3 fruit fly cellular contexts compared by ENCODE assay signal in the genomic region with DNA sequence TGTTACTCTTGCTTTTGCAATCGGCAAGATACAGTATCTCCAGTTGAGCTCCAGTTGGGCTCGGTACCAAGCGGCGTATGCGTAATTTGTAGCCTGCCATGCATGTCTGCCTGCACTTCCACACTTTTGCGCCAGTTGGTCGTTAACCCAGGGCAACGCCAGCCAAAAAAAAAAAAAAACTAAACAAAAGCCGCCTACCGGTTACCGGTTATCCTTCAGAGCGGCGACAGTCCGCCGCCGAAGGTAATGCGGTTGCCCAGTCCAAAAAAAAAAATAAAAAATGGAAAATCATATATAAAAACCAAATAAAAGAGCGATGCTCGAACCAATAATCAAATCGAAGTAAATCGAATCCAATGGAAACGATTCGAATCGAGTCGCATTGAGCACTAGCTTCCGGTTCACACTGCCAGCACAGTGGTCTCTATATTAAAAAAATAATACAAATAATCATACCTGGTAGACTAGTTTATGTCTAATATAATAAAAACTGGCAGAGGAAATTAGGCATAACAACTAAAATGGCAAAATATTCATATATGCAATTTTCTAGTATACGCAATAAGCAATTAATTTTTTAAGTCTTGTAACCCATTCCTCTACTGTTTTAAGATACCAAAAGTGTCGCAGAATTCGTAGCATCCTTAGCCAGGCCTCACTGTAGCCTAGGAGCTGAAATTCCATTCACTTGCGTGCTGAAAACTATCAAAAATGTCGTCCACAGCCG.
TF ChIP-seq lines count a peak whose summit lies in the region.

No protein-coding gene starts in this region.

- TF ChIP-seq CTCF in whole organism, embryonic (GFP tag; optimal IDR thresholded peaks at IDR 0.05; lab: Kevin White, UChicago): no peak

TF ChIP-seq in whole organism, embryonic, 481 proteins besides CTCF, POLR2A, EP300 and RAD21 (continues in another document):
- TF ChIP-seq sd (tag; optimal IDR thresholded peaks at IDR 0.05; lab: Kevin White, UChicago): peak; percentile 20
- peak; percentile 17 for TF ChIP-seq sug (tag; optimal IDR thresholded peaks at IDR 0.05; lab: Kevin White, UChicago)
- TF ChIP-seq CG7372 (GFP tag; IDR thresholded peaks at IDR 0.05; lab: Robert Waterston, UW): peak; percentile 35; the same call in 1 of the 2 replicates
- peak; percentile 53 for TF ChIP-seq gem (tag; optimal IDR thresholded peaks at IDR 0.05; lab: Kevin White, UChicago)
- TF ChIP-seq Fer1 (GFP tag; optimal IDR thresholded peaks at IDR 0.05; lab: Kevin White, UChicago): peak; percentile 35
- no peak for TF ChIP-seq CG4617 (GFP tag; optimal IDR thresholded peaks at IDR 0.05; lab: Kevin White, UChicago; ENCODE audit: borderline replicate concordance)
- TF ChIP-seq Abd-B (GFP tag; optimal IDR thresholded peaks at IDR 0.05; lab: Kevin White, UChicago): no peak
- 0 out of 3 replicates have a peak, but pooled peaks have one; percentile 29 for TF ChIP-seq so (GFP tag; IDR thresholded peaks at IDR 0.05; lab: Robert Waterston, UW)
- TF ChIP-seq Atf6 (GFP tag; IDR thresholded peaks at IDR 0.05; lab: Robert Waterston, UW): peak; percentile 47; the same call in 1 of the 2 replicates
- no peak for TF ChIP-seq slp2 (GFP tag; optimal IDR thresholded peaks at IDR 0.05; lab: Kevin White, UChicago)
- TF ChIP-seq Eip74EF (GFP tag; optimal IDR thresholded peaks at IDR 0.05; lab: Kevin White, UChicago): peak in 1 of 2 experiments; percentile 67
- TF ChIP-seq Oli (tag; optimal IDR thresholded peaks at IDR 0.05; lab: Kevin White, UChicago): peak; percentile 43
- peak; percentile 68 for TF ChIP-seq CG13296 (GFP tag; optimal IDR thresholded peaks at IDR 0.05; lab: Kevin White, UChicago)
- TF ChIP-seq E2f1 (GFP tag; IDR thresholded peaks at IDR 0.05; lab: Robert Waterston, UW): 0 out of 2 replicates have a peak, but pooled peaks have one; percentile 11
- no peak for TF ChIP-seq trem (tag; optimal IDR thresholded peaks at IDR 0.05; lab: Kevin White, UChicago)
- peak; percentile 34 for TF ChIP-seq Hmr (GFP tag; optimal IDR thresholded peaks at IDR 0.05; lab: Kevin White, UChicago)
- peak; percentile 30 for TF ChIP-seq CG7839 (tag; optimal IDR thresholded peaks at IDR 0.05; lab: Kevin White, UChicago)
- peak; percentile 45; the same call in 1 of the 2 replicates for TF ChIP-seq CG4730 (GFP tag; IDR thresholded peaks at IDR 0.05; lab: Robert Waterston, UW)
- peak; percentile 75; the same call in 2 of the 3 replicates for TF ChIP-seq dysf (GFP tag; IDR thresholded peaks at IDR 0.05; lab: Robert Waterston, UW)
- TF ChIP-seq hbn (GFP tag; IDR thresholded peaks at IDR 0.05; lab: Robert Waterston, UW; ENCODE audit: partially characterized antibody): no peak
- peak in 1 of 2 experiments; percentile 30 for TF ChIP-seq Hr51 (GFP tag; optimal IDR thresholded peaks at IDR 0.05; lab: Kevin White, UChicago)
- peak; percentile 32 for TF ChIP-seq CG9817 (tag; optimal IDR thresholded peaks at IDR 0.05; lab: Kevin White, UChicago)
- TF ChIP-seq tio (GFP tag; optimal IDR thresholded peaks at IDR 0.05; lab: Kevin White, UChicago): no peak
- peak; percentile 8 for TF ChIP-seq CG15514 (GFP tag; optimal IDR thresholded peaks at IDR 0.05; lab: Kevin White, UChicago)
- 0 out of 2 replicates have a peak, but pooled peaks have one; percentile 8 for TF ChIP-seq CG32532 (GFP tag; IDR thresholded peaks at IDR 0.05; lab: Robert Waterston, UW)

TF ChIP-seq in whole organism, prepupa, 60 proteins besides CTCF, POLR2A, EP300 and RAD21 (continues in another document):
- TF ChIP-seq Sox102F (GFP tag; optimal IDR thresholded peaks at IDR 0.05; lab: Kevin White, UChicago) (no peak), cyc (GFP tag; optimal IDR thresholded peaks at IDR 0.05; lab: Kevin White, UChicago) (no peak), CG6792 (GFP tag; optimal IDR thresholded peaks at IDR 0.05; lab: Kevin White, UChicago) (no peak), CG8319 (GFP tag; optimal IDR thresholded peaks at IDR 0.05; lab: Kevin White, UChicago) (peak; percentile 12), esn (GFP tag; optimal IDR thresholded peaks at IDR 0.05; lab: Kevin White, UChicago) (no peak), fd59A (GFP tag; optimal IDR thresholded peaks at IDR 0.05; lab: Kevin White, UChicago) (peak; percentile 36), topi (GFP tag; optimal IDR thresholded peaks at IDR 0.05; lab: Kevin White, UChicago) (no peak), pdm3 (GFP tag; optimal IDR thresholded peaks at IDR 0.05; lab: Kevin White, UChicago) (peak; percentile 21), CG6854 (GFP tag; optimal IDR thresholded peaks at IDR 0.05; lab: Kevin White, UChicago) (no peak), Hr38 (GFP tag; optimal IDR thresholded peaks at IDR 0.05; lab: Kevin White, UChicago) (no peak), CG9139 (GFP tag; optimal IDR thresholded peaks at IDR 0.05; lab: Kevin White, UChicago) (peak; percentile 25), CG11902 (GFP tag; optimal IDR thresholded peaks at IDR 0.05; lab: Kevin White, UChicago) (no peak), Ets96B (tag; optimal IDR thresholded peaks at IDR 0.05; lab: Kevin White, UChicago) (peak; percentile 25), CG15336 (GFP tag; IDR thresholded peaks at IDR 0.05; lab: Robert Waterston, UW) (0 out of 2 replicates have a peak, but pooled peaks have one; percentile 27), fkh (GFP tag; optimal IDR thresholded peaks at IDR 0.05; lab: Kevin White, UChicago) (no peak), CG1621 (tag; optimal IDR thresholded peaks at IDR 0.05; lab: Kevin White, UChicago) (no peak), CG10669 (GFP tag; optimal IDR thresholded peaks at IDR 0.05; lab: Kevin White, UChicago) (peak; percentile 56), achi (GFP tag; optimal IDR thresholded peaks at IDR 0.05; lab: Kevin White, UChicago) (peak; percentile 22), CG11762 (GFP tag; optimal IDR thresholded peaks at IDR 0.05; lab: Kevin White, UChicago; ENCODE audit: insufficient read depth) (peak; percentile 27), Smox (GFP tag; optimal IDR thresholded peaks at IDR 0.05; lab: Kevin White, UChicago) (no peak), lz (GFP tag; optimal IDR thresholded peaks at IDR 0.05; lab: Kevin White, UChicago) (no peak), svp (GFP tag; lab: Kevin White, UChicago) (no peak), Gug (GFP tag; IDR thresholded peaks at IDR 0.05; lab: Robert Waterston, UW) (no peak), Sox14 (GFP tag; optimal IDR thresholded peaks at IDR 0.05; lab: Kevin White, UChicago) (no peak), CG11294 (GFP tag; IDR thresholded peaks at IDR 0.05; lab: Robert Waterston, UW) (no peak), Ets21C (GFP tag; optimal IDR thresholded peaks at IDR 0.05; lab: Kevin White, UChicago) (no peak), salr (GFP tag; optimal IDR thresholded peaks at IDR 0.05; lab: Kevin White, UChicago) (no peak), CG6276 (GFP tag; optimal IDR thresholded peaks at IDR 0.05; lab: Kevin White, UChicago) (no peak), Met (GFP tag; optimal IDR thresholded peaks at IDR 0.05; lab: Kevin White, UChicago) (no peak), vri (GFP tag; optimal IDR thresholded peaks at IDR 0.05; lab: Kevin White, UChicago) (no peak)

TF ChIP-seq in whole organism, pupa, 21 proteins besides CTCF, POLR2A, EP300 and RAD21:
- TF ChIP-seq CG9948 (tag; optimal IDR thresholded peaks at IDR 0.05; lab: Kevin White, UChicago): no peak
- TF ChIP-seq CG4496 (GFP tag; IDR thresholded peaks at IDR 0.05; lab: Robert Waterston, UW): 0 out of 3 replicates have a peak, but pooled peaks have one; percentile 16
- TF ChIP-seq EcR (GFP tag; optimal IDR thresholded peaks at IDR 0.05; lab: Kevin White, UChicago): peak; percentile 61
- peak; percentile 67 for TF ChIP-seq CG15710 (tag; optimal IDR thresholded peaks at IDR 0.05; lab: Kevin White, UChicago)
- TF ChIP-seq CG8159 (tag; optimal IDR thresholded peaks at IDR 0.05; lab: Kevin White, UChicago): peak; percentile 72
- TF ChIP-seq Pif1B (GFP tag; optimal IDR thresholded peaks at IDR 0.05; lab: Kevin White, UChicago): peak; percentile 25
- no peak for TF ChIP-seq CG10348 (GFP tag; IDR thresholded peaks at IDR 0.05; lab: Robert Waterston, UW)
